Fruit fly (Drosophila melanogaster) Kc167 (cell line): ENCODE results near the gene modSP.

Experiments used
- Myc ChIP-seq: fragments of >200 bp; optimal IDR thresholded peaks from 2 replicates; lab custom pipeline; 2017; ENCODE audit warnings: missing external identifiers
- Sin3A ChIP-seq: fragments of >200 bp; optimal IDR thresholded peaks from 2 replicates; lab custom pipeline; 2018; ENCODE audit warnings: missing external identifiers
- h ChIP-seq: fragments of >200 bp; optimal IDR thresholded peaks from 3 replicates; lab custom pipeline; 2018; ENCODE audit warnings: missing external identifiers
- insv ChIP-seq: fragments of >200 bp; optimal IDR thresholded peaks from 3 replicates; lab custom pipeline; 2018; ENCODE audit warnings: missing external identifiers
- psq ChIP-seq: fragments of >200 bp; optimal IDR thresholded peaks from 2 replicates; lab custom pipeline; 2017; ENCODE audit warnings: missing external identifiers
- ttk ChIP-seq: sonication (Bioruptor generic); optimal IDR thresholded peaks from 2 replicates; lab custom pipeline; 2017; ENCODE audit warnings: missing external identifiers

DNA sequence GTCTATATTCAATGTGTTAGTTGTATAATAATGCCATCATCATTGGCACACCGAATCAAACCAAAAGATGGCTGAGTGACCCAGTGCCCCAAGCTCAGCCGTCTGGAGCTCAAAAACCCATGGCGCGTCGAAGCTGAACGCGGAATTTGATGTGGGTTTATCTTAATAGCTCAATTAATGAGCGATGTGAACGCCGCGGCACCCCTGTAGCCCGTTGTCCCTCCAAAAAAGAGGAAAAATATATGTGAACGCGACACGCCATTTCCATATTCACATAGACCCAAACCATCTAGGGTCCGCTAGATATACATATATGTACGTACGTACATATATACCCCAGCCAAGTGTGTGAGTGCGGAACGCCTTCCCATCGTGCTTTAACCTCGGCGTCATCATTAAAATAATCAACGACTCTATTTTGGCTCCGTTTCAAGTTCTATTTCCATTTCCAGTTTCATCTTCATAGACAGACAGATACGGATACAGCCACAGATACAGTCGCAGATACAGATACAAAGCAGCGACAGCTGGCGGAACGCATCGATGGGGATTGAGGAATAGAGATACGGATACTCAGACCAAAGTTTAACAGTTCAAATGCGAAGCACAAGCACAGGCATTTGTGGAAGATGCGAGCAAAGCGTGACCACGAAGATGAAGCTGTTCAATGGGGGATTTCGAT is 8.8 kb upstream of the modSP start:
- TF ChIP-seq ttk (no peak), h (no peak), Myc (lab: Kevin White, UChicago) (no peak), Sin3A (lab: Kevin White, UChicago) (no peak), psq (lab: Kevin White, UChicago) (no peak), insv (no peak)
